Worm (Caenorhabditis elegans): ENCODE measurements around the gene dnj-18.
A peak's percentile ranks its signal among the peaks of the same experiment; 100 is the strongest.
"Not testable (repeated sequence)": the region's sequence is repeated elsewhere in the genome, so short reads cannot be mapped to it uniquely, and the experiment has no call there.

Gene dnj-18

DNA sequence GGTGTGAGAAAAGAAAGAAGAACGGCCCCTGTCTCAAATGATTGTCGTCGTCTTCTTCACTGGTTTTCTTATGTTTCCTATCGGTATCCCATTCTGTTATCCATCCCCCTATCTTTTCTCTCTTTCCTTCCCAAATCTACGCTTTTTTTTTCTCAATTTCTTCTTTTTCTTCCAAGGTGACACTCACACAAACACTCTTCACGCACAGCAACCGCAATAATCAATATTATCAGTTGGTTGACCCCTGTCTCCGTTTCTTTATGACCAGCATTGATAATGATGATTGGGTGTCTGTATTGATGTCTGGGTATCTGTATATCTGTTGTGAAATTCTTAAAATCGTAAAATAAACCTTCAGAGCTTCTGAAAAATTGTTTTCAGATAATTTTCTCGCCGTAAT, 42.9 kb downstream of the dnj-18 start:
- no peak for TF ChIP-seq ceh-90 (tag; optimal IDR thresholded peaks at IDR 0.05)
- peak; percentile 1 for TF ChIP-seq C16A3.4 (tag; optimal IDR thresholded peaks at IDR 0.05)
- no peak for TF ChIP-seq fkh-4 (tag; optimal IDR thresholded peaks at IDR 0.05; ENCODE audit: borderline replicate concordance)
- no peak for TF ChIP-seq pag-3 (tag; optimal IDR thresholded peaks at IDR 0.05; ENCODE audit: borderline replicate concordance, insufficient read depth)
- TF ChIP-seq ztf-11 (tag; optimal IDR thresholded peaks at IDR 0.05), result no peak
- peak; percentile 69 for TF ChIP-seq lin-14 (GFP tag; optimal IDR thresholded peaks at IDR 0.05)
- no peak for TF ChIP-seq dsc-1 (tag; optimal IDR thresholded peaks at IDR 0.05)
- TF ChIP-seq unc-62 (GFP tag; optimal IDR thresholded peaks at IDR 0.05), result no peak
- TF ChIP-seq snu-23 (GFP tag; optimal IDR thresholded peaks at IDR 0.05), result peak; percentile 42
- TF ChIP-seq rnt-1 (tag; optimal IDR thresholded peaks at IDR 0.05), result peak; percentile 23
- TF ChIP-seq nhr-11 (tag; optimal IDR thresholded peaks at IDR 0.05), result no peak
- peak in 3 of 6 experiments; percentile 12 to 82 (median 23) for TF ChIP-seq elt-3 (tag; optimal IDR thresholded peaks at IDR 0.05)
- no peak for TF ChIP-seq tbx-2 (tag; optimal IDR thresholded peaks at IDR 0.05)
- peak; percentile 3 for TF ChIP-seq nhr-71 (tag; optimal IDR thresholded peaks at IDR 0.05)
- peak in 1 of 2 experiments; percentile 4 for TF ChIP-seq mdl-1 (tag; optimal IDR thresholded peaks at IDR 0.05)
- no peak for TF ChIP-seq tlp-1 (tag; optimal IDR thresholded peaks at IDR 0.05)
- no peak for TF ChIP-seq nhr-20 (tag; optimal IDR thresholded peaks at IDR 0.05)
- no peak for TF ChIP-seq C34B4.2 (tag; optimal IDR thresholded peaks at IDR 0.05)
- no peak for TF ChIP-seq fkh-10 (GFP tag; optimal IDR thresholded peaks at IDR 0.05)
- no peak for TF ChIP-seq egl-13 (tag; optimal IDR thresholded peaks at IDR 0.05)
- no peak for TF ChIP-seq efl-1 (optimal IDR thresholded peaks at IDR 0.05)
- peak in 1 of 2 experiments; percentile 87 for TF ChIP-seq efl-1 (GFP tag; optimal IDR thresholded peaks at IDR 0.05 in 1 of 2)
- no peak for TF ChIP-seq fkh-8 (tag; optimal IDR thresholded peaks at IDR 0.05)
- no peak for TF ChIP-seq lin-39 (tag; optimal IDR thresholded peaks at IDR 0.05)
- TF ChIP-seq unc-30 (tag; optimal IDR thresholded peaks at IDR 0.05), result no peak
- no peak for TF ChIP-seq aly-2 (tag; optimal IDR thresholded peaks at IDR 0.05)
- no peak for TF ChIP-seq sptf-1 (tag; optimal IDR thresholded peaks at IDR 0.05)
- TF ChIP-seq ets-5 (GFP tag; IDR thresholded peaks at IDR 0.05), result no peak
- TF ChIP-seq lsy-2 (tag; optimal IDR thresholded peaks at IDR 0.05), result peak in 1 of 2 experiments; percentile 31
- TF ChIP-seq nhr-76 (tag; optimal IDR thresholded peaks at IDR 0.05), result no peak
- TF ChIP-seq ceh-63 (GFP tag; optimal IDR thresholded peaks at IDR 0.05), result no peak
- TF ChIP-seq blmp-1 (tag; optimal IDR thresholded peaks at IDR 0.05), result peak; percentile 67
- TF ChIP-seq dpl-1 (GFP tag; optimal IDR thresholded peaks at IDR 0.05), result peak in 1 of 3 experiments; percentile 7
- TF ChIP-seq isw-1 (GFP tag; IDR thresholded peaks at IDR 0.05), result no peak
- no peak for TF ChIP-seq zip-4 (GFP tag; optimal IDR thresholded peaks at IDR 0.05)
- TF ChIP-seq grh-1 (GFP tag; IDR thresholded peaks at IDR 0.05), result no peak
- TF ChIP-seq lin-35 (GFP tag; optimal IDR thresholded peaks at IDR 0.05), result peak in 1 of 2 experiments; percentile 28
- no peak for TF ChIP-seq F16B12.6 (tag; optimal IDR thresholded peaks at IDR 0.05)

DNA sequence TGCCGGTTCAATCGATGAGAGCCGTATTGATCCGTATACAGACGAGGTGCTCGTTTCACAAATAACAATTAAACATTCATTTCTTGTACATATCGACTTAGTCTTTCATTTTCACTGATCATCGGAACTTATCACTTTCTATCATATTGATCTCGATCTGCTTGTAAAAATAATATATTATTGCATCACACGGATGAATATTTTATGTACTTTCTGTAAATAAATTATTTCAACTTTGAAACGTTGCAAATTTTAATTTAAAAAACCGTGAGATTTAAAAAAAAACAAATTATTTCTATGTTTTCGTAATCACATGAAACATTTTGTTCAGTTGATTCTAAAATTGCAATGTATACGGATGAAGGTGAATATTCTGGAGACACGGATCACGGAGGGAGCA, 44.7 kb downstream of the dnj-18 start, which contains the start of gene twk-6:
TSS of gene twk-6 (plus strand) at position 301 of the 400 bp plus-strand sequence.
- not testable (repeated sequence) for TF ChIP-seq elt-3 (tag; optimal IDR thresholded peaks at IDR 0.05); lin-14 (GFP tag; optimal IDR thresholded peaks at IDR 0.05); nhr-84 (tag; optimal IDR thresholded peaks at IDR 0.05)

DNA sequence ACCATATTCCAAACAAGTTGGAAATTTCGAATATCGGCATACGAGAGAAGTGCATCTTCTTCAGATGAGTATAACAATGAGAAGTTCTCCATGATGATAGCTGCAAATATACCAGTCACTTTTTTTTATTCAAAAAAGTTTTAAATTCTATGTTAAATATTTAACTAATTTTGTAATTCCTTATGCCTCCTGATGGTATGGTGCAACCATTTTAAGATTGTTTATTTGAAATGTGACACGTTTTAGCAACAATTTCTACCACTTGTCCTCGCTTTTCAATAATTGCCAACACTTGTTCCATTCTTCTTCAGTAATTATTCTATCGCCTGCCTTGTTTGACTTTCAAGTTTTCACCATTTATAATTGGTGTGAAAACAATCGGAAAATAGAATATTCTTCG, 48.0 kb downstream of the dnj-18 start, which contains the start of gene F17C8.6:
TSS of gene F17C8.6 (minus strand) at position 101 of the 400 bp plus-strand sequence.
- no peak for TF ChIP-seq alr-1 (tag; optimal IDR thresholded peaks at IDR 0.05; ENCODE audit: borderline replicate concordance)
- no peak for TF ChIP-seq pag-3 (tag; optimal IDR thresholded peaks at IDR 0.05; ENCODE audit: borderline replicate concordance, insufficient read depth)
- TF ChIP-seq efl-3 (GFP tag; optimal IDR thresholded peaks at IDR 0.05), result no peak
- no peak for TF ChIP-seq vab-15 (tag; optimal IDR thresholded peaks at IDR 0.05)
- TF ChIP-seq isw-1 (GFP tag; IDR thresholded peaks at IDR 0.05), result no peak
- no peak for TF ChIP-seq aha-1 (tag; optimal IDR thresholded peaks at IDR 0.05)
- TF ChIP-seq nhr-76 (tag; optimal IDR thresholded peaks at IDR 0.05), result no peak
- no peak for TF ChIP-seq fkh-10 (GFP tag; optimal IDR thresholded peaks at IDR 0.05)
- no peak for TF ChIP-seq pqm-1 (tag; optimal IDR thresholded peaks at IDR 0.05)
- TF ChIP-seq ces-1 (GFP tag; optimal IDR thresholded peaks at IDR 0.05), result no peak
- TF ChIP-seq ets-5 (GFP tag; IDR thresholded peaks at IDR 0.05), result no peak
- no peak for TF ChIP-seq irx-1 (tag; optimal IDR thresholded peaks at IDR 0.05)
- no peak for TF ChIP-seq ztf-4 (tag; optimal IDR thresholded peaks at IDR 0.05)
- TF ChIP-seq nhr-11 (tag; optimal IDR thresholded peaks at IDR 0.05), result no peak
- TF ChIP-seq zip-4 (GFP tag; optimal IDR thresholded peaks at IDR 0.05), result no peak
- TF ChIP-seq ceh-8 (GFP tag; optimal IDR thresholded peaks at IDR 0.05), result no peak
- no peak for TF ChIP-seq aly-2 (tag; optimal IDR thresholded peaks at IDR 0.05)
- TF ChIP-seq sptf-1 (tag; optimal IDR thresholded peaks at IDR 0.05), result no peak
- TF ChIP-seq unc-130 (tag; optimal IDR thresholded peaks at IDR 0.05), result no peak
